Worm (Caenorhabditis elegans): Measurements from ENCODE around the gene lon-1.

Gene lon-1

DNA sequence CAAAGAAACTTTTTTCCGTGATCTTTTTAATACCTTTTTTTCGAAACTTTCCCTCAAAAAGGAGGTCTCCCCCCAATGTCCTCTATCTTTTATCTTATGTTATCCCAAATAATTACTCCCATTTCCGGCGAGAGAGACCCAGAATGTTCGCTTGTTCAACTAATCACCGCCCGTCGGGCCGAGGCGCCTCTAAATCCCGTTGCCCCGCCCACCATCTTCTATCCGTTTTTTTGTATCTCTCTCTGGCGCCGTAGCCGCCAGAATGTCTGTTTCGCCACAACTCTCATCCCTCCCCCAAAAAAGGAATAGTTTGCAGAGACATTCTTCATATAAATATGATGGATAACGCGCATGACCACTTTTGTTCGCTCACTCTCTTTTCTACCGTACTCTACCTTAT, 1.6 kb upstream of the lon-1 start:
- TF ChIP-seq gmeb-1 (tag; optimal IDR thresholded peaks at IDR 0.05) = peak; percentile 35
- peak in 1 of 2 experiments; percentile 2 for TF ChIP-seq lsy-2 (tag; optimal IDR thresholded peaks at IDR 0.05)
- TF ChIP-seq elt-3 (tag; optimal IDR thresholded peaks at IDR 0.05) = no peak
- TF ChIP-seq crh-2 (tag; optimal IDR thresholded peaks at IDR 0.05) = no peak
- TF ChIP-seq C34F6.9 (tag; optimal IDR thresholded peaks at IDR 0.05) = no peak
- TF ChIP-seq peb-1 (tag; optimal IDR thresholded peaks at IDR 0.05) = no peak
- TF ChIP-seq ZK546.5 (tag; optimal IDR thresholded peaks at IDR 0.05) = no peak
- peak; percentile 68 for TF ChIP-seq egl-27 (tag; optimal IDR thresholded peaks at IDR 0.05)
- peak; percentile 54 for TF ChIP-seq nhr-21 (tag; optimal IDR thresholded peaks at IDR 0.05)
- no peak for TF ChIP-seq nhr-129 (tag; optimal IDR thresholded peaks at IDR 0.05)
- no peak for TF ChIP-seq lin-39 (tag; optimal IDR thresholded peaks at IDR 0.05)
- peak; percentile 14 for TF ChIP-seq fos-1 (tag; optimal IDR thresholded peaks at IDR 0.05)
- TF ChIP-seq ceh-82 (tag; optimal IDR thresholded peaks at IDR 0.05) = no peak
- TF ChIP-seq ama-1 (optimal IDR thresholded peaks at IDR 0.05) = no peak
- TF ChIP-seq ceh-16 (tag; optimal IDR thresholded peaks at IDR 0.05) = no peak
- no peak for TF ChIP-seq nhr-77 (tag; optimal IDR thresholded peaks at IDR 0.05)
- no peak for TF ChIP-seq nhr-12 (tag; optimal IDR thresholded peaks at IDR 0.05)
- TF ChIP-seq blmp-1 (tag; optimal IDR thresholded peaks at IDR 0.05; ENCODE audit: insufficient read depth) = peak; percentile 27
- peak; percentile 80 for TF ChIP-seq sma-9 (GFP tag; optimal IDR thresholded peaks at IDR 0.05)
- TF ChIP-seq sma-9 (tag; optimal IDR thresholded peaks at IDR 0.05) = no peak
- TF ChIP-seq sma-3 (GFP tag; optimal IDR thresholded peaks at IDR 0.05) = peak; percentile 97

DNA sequence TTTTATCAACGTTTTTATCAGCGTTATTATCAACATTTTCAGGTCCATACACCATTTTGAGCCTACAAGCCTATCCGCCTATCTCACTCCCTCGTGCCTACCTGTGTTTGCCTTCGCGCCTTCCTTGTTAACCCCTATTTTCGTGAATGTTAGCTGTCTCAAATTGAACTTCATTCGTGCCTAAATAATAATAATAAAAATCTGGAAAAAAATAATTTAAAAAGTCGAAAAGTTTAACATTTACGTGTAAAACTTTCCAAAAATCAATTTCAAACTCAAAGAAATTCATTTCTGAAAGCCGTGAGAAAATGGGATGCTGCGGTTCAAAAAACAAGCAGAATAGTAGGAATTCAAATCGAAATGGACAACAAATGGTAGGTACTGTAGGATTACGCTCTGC, 3.7 kb downstream of the lon-1 start, which contains the start of gene R02F2.10:
R02F2.10 (plus strand) TSS at position 301 of the 400 bp plus-strand sequence.
- no peak for TF ChIP-seq nhr-23 (tag; optimal IDR thresholded peaks at IDR 0.05)
- no peak for TF ChIP-seq mbf-1 (tag; optimal IDR thresholded peaks at IDR 0.05)
- TF ChIP-seq elt-1 (tag; optimal IDR thresholded peaks at IDR 0.05) = no peak
- TF ChIP-seq alr-1 (tag; optimal IDR thresholded peaks at IDR 0.05) = no peak
- TF ChIP-seq C34F6.9 (tag; optimal IDR thresholded peaks at IDR 0.05) = no peak
- no peak for TF ChIP-seq ama-1 (optimal IDR thresholded peaks at IDR 0.05)
- TF ChIP-seq peb-1 (tag; optimal IDR thresholded peaks at IDR 0.05) = no peak
- no peak for TF ChIP-seq sma-9 (GFP tag; optimal IDR thresholded peaks at IDR 0.05)
- no peak for TF ChIP-seq sma-9 (tag; optimal IDR thresholded peaks at IDR 0.05)
- no peak for TF ChIP-seq nhr-237 (tag; optimal IDR thresholded peaks at IDR 0.05)
- TF ChIP-seq crh-2 (tag; optimal IDR thresholded peaks at IDR 0.05) = no peak
- no peak for TF ChIP-seq ZK546.5 (tag; optimal IDR thresholded peaks at IDR 0.05)
- no peak for TF ChIP-seq nhr-21 (tag; optimal IDR thresholded peaks at IDR 0.05)
- TF ChIP-seq nhr-6 (tag; optimal IDR thresholded peaks at IDR 0.05) = no peak

ce11 chrIII:5478824-5479368, 4.6 kb downstream of the lon-1 start, which contains the start of the genes R02F2.6 and R02F2.5:
TSS of gene R02F2.6 (minus strand) at chrIII:5478924.
TSS of gene R02F2.5 (plus strand) at chrIII:5479318.
- TF ChIP-seq elt-1 (tag; optimal IDR thresholded peaks at IDR 0.05) (no peak), ceh-82 (tag; optimal IDR thresholded peaks at IDR 0.05) (no peak)

- TF ChIP-seq dmd-4 (tag; optimal IDR thresholded peaks at IDR 0.05) = no peak
- TF ChIP-seq lin-13 (GFP tag; optimal IDR thresholded peaks at IDR 0.05) = no peak
- TF ChIP-seq mbf-1 (tag; optimal IDR thresholded peaks at IDR 0.05) = no peak
- no peak for TF ChIP-seq zag-1 (tag; optimal IDR thresholded peaks at IDR 0.05)
- TF ChIP-seq nhr-10 (tag; optimal IDR thresholded peaks at IDR 0.05) = no peak
- no peak for TF ChIP-seq nhr-23 (tag; optimal IDR thresholded peaks at IDR 0.05)
- TF ChIP-seq mab-5 (tag; optimal IDR thresholded peaks at IDR 0.05) = no peak
These were observed 5.4 kb downstream of the lon-1 start for ce11 chrIII:5479493-5480167.

ce11 chrIII:5483738-5484315, 9.6 kb downstream of the lon-1 start, which contains the start of the genes R02F2.7 and R02F2.4:
TSS of gene R02F2.7 (minus strand) at chrIII:5483773.
TSS of gene R02F2.4 (plus strand) at chrIII:5484289.
- TF ChIP-seq dmd-4 (tag; optimal IDR thresholded peaks at IDR 0.05) = no peak
- peak; percentile 87 for TF ChIP-seq gmeb-1 (tag; optimal IDR thresholded peaks at IDR 0.05)
- TF ChIP-seq unc-55 (GFP tag; optimal IDR thresholded peaks at IDR 0.05) = peak; percentile 49
- TF ChIP-seq C34F6.9 (tag; optimal IDR thresholded peaks at IDR 0.05) = peak; percentile 25
- TF ChIP-seq lsy-2 (tag; optimal IDR thresholded peaks at IDR 0.05) = peak in 1 of 2 experiments; percentile 34
